Fruit fly (Drosophila melanogaster) whole organism, adult: ENCODE data around the gene CG9123.

Experiments
- CG12768 ChIP-seq: fragments of 200-800 bp; sonication (Bioruptor generic); optimal IDR thresholded peaks from 2 replicates; lab custom pipeline; 2017; ENCODE audit warnings: missing biosample characterization, missing genetic modification characterization, mild to moderate bottlenecking, moderate library complexity, missing genetic modification reagents
- CG14711 ChIP-seq: fragments of 200-800 bp; sonication (Bioruptor generic); optimal IDR thresholded peaks from 2 replicates; lab custom pipeline; 2018; ENCODE audit warnings: missing biosample characterization, mild to moderate bottlenecking, missing genetic modification characterization, moderate library complexity
- CG1620 ChIP-seq: fragments of 200-800 bp; sonication (Bioruptor generic); optimal IDR thresholded peaks from 2 replicates; lab custom pipeline; 2016; ENCODE audit warnings: missing biosample characterization, missing genetic modification characterization
- CG7045 ChIP-seq: fragments of 200-800 bp; sonication (Bioruptor generic); optimal IDR thresholded peaks from 2 replicates; lab custom pipeline; 2017; ENCODE audit warnings: missing biosample characterization, mild to moderate bottlenecking, missing genetic modification characterization
- CG7101 ChIP-seq: fragments of 200-800 bp; sonication (Bioruptor generic); optimal IDR thresholded peaks from 2 replicates; lab custom pipeline; 2018; ENCODE audit warnings: missing biosample characterization, mild to moderate bottlenecking, missing genetic modification characterization, moderate library complexity
- Hr96 ChIP-seq: fragments of 200-800 bp; sonication (Bioruptor generic); optimal IDR thresholded peaks from 2 replicates; lab custom pipeline; 2016; ENCODE audit warnings: missing biosample characterization, missing genetic modification characterization
- Mnt ChIP-seq: fragments of 200-800 bp; sonication (Bioruptor generic); optimal IDR thresholded peaks from 2 replicates; lab custom pipeline; 2016; ENCODE audit warnings: missing biosample characterization, mild to moderate bottlenecking, missing genetic modification characterization
- bab1 ChIP-seq: fragments of 200-800 bp; sonication (Bioruptor generic); optimal IDR thresholded peaks from 3 replicates; lab custom pipeline; 2019; ENCODE audit warnings: missing biosample characterization, mild to moderate bottlenecking, missing genetic modification characterization, moderate library complexity
- kay ChIP-seq: fragments of 200-800 bp; sonication (Bioruptor generic); peaks from one replicate; lab custom pipeline; 2016; ENCODE audit warnings: missing biosample characterization, missing genetic modification characterization, borderline replicate concordance
- tj ChIP-seq: fragments of 200-800 bp; sonication (Bioruptor generic); optimal IDR thresholded peaks from 3 replicates; lab custom pipeline; 2017; ENCODE audit warnings: missing biosample characterization, mild to moderate bottlenecking, missing genetic modification characterization, moderate library complexity

dm6 chrX:15297963-15298297 is 44.0 kb downstream of the CG9123 start:
- TF ChIP-seq kay (GFP tag; lab: Kevin White, UChicago), result peak; percentile 21
- TF ChIP-seq tj (GFP tag; lab: Kevin White, UChicago), result no peak
- TF ChIP-seq bab1 (GFP tag; lab: Kevin White, UChicago), result no peak
- no peak for TF ChIP-seq CG12768 (GFP tag; lab: Kevin White, UChicago)
- TF ChIP-seq CG14711, result no peak
- TF ChIP-seq CG7045 (GFP tag; lab: Kevin White, UChicago), result no peak
- no peak for TF ChIP-seq Hr96
- no peak for TF ChIP-seq CG7101 (tag; lab: Kevin White, UChicago)
- TF ChIP-seq Mnt (GFP tag; lab: Kevin White, UChicago), result no peak
- TF ChIP-seq CG1620, result no peak
